Worm (Caenorhabditis elegans): Measurements from ENCODE around the gene srb-18.

ce11 chrV:7504271-7504670 lies 10.8 kb upstream of the srb-18 start, which contains the start of gene srh-229:
- no peak for TF ChIP-seq tbx-37 (GFP tag; conservative IDR thresholded peaks at IDR 0.05)
- no peak for TF ChIP-seq tra-4 (tag; optimal IDR thresholded peaks at IDR 0.05)
- no peak for TF ChIP-seq sea-1 (GFP tag; conservative IDR thresholded peaks at IDR 0.05)
- no peak for TF ChIP-seq ama-1 (optimal IDR thresholded peaks at IDR 0.05)
- TF ChIP-seq tbx-11 (GFP tag; IDR thresholded peaks at IDR 0.05): no peak
- no peak for TF ChIP-seq pes-1 (GFP tag; IDR thresholded peaks at IDR 0.05)
